Worm (Caenorhabditis elegans) whole organism, L3 larva: Measurements from ENCODE around the gene C05C10.5.

Experiments used
- R02D3.7 ChIP-seq: fragments of 150-350 bp; optimal IDR thresholded peaks from 2 replicates; lab custom pipeline; 2014; ENCODE audit warnings: missing biosample characterization, missing genetic modification characterization
- ZK546.5 ChIP-seq: sonication (generic microtip); optimal IDR thresholded peaks from 2 replicates; lab custom pipeline; 2017; ENCODE audit warnings: missing biosample characterization, missing genetic modification characterization
- aly-2 ChIP-seq: fragments of 150-350 bp; optimal IDR thresholded peaks from 2 replicates; lab custom pipeline; 2014; ENCODE audit warnings: missing biosample characterization, missing genetic modification characterization
- ama-1 ChIP-seq: fragments of 150-350 bp; optimal IDR thresholded peaks from 2 replicates; lab custom pipeline; 2018
- ceh-28 ChIP-seq: fragments of 150-350 bp; optimal IDR thresholded peaks from 2 replicates; lab custom pipeline; 2014; ENCODE audit warnings: missing biosample characterization, missing genetic modification reagents, missing genetic modification characterization
- ceh-82 ChIP-seq: fragments of 150-350 bp; optimal IDR thresholded peaks from 2 replicates; lab custom pipeline; 2014; ENCODE audit warnings: missing biosample characterization, missing genetic modification characterization
- ceh-9 ChIP-seq: sonication (generic microtip); optimal IDR thresholded peaks from 2 replicates; lab custom pipeline; 2018; ENCODE audit warnings: missing biosample characterization, missing genetic modification characterization
- egl-27 ChIP-seq: sonication (generic microtip); optimal IDR thresholded peaks from 4 replicates; lab custom pipeline; 2017; ENCODE audit warnings: missing biosample characterization, missing genetic modification reagents, missing genetic modification characterization
- egl-5 ChIP-seq: fragments of 150-350 bp; optimal IDR thresholded peaks from 2 replicates; lab custom pipeline; 2017; ENCODE audit warnings: missing biosample characterization, missing genetic modification reagents, missing genetic modification characterization, inconsistent platforms
- elt-1 ChIP-seq: fragments of 150-350 bp; optimal IDR thresholded peaks from 2 replicates; lab custom pipeline; 2014; ENCODE audit warnings: missing biosample characterization, missing genetic modification characterization
- elt-2 ChIP-seq: sonication (generic microtip); optimal IDR thresholded peaks from 2 replicates; lab custom pipeline; 2016; ENCODE audit warnings: missing genetic modification reagents, mild to moderate bottlenecking, missing genetic modification characterization, missing compliant biosample characterization
- elt-3 ChIP-seq, 3 experiments: fragments of 150-350 bp in 1 of 3; sonication (generic microtip) in 2 of 3; optimal IDR thresholded peaks; 2 replicates in 2 of 3; 4 replicates in 1 of 3; lab custom pipeline; 2014 to 2017; ENCODE audit warnings: missing biosample characterization in 3 of 3, missing genetic modification characterization in 3 of 3
- eor-1 ChIP-seq, 2 experiments: fragments of 150-350 bp; optimal IDR thresholded peaks; 2 replicates each; lab custom pipeline; 2014 to 2018; ENCODE audit warnings: missing biosample characterization in 2 of 2, missing genetic modification characterization in 2 of 2
- fkh-10 ChIP-seq: sonication (generic microtip); optimal IDR thresholded peaks from 2 replicates; lab custom pipeline; 2017; ENCODE audit warnings: missing biosample characterization, missing genetic modification reagents, missing genetic modification characterization
- fkh-2 ChIP-seq: fragments of 150-350 bp; optimal IDR thresholded peaks from 2 replicates; lab custom pipeline; 2014; ENCODE audit warnings: missing biosample characterization, missing genetic modification reagents, missing genetic modification characterization
- fos-1 ChIP-seq: fragments of 150-350 bp; optimal IDR thresholded peaks from 2 replicates; lab custom pipeline; 2014; ENCODE audit warnings: missing biosample characterization, missing genetic modification characterization
- hmg-11 ChIP-seq: sonication (generic microtip); optimal IDR thresholded peaks from 2 replicates; lab custom pipeline; 2016; ENCODE audit warnings: missing genetic modification characterization, missing compliant biosample characterization
- jun-1 ChIP-seq: fragments of 150-350 bp; optimal IDR thresholded peaks from 2 replicates; lab custom pipeline; 2014; ENCODE audit warnings: missing biosample characterization, missing genetic modification reagents, missing genetic modification characterization
- lin-15B ChIP-seq: fragments of 150-350 bp; optimal IDR thresholded peaks from 2 replicates; lab custom pipeline; 2014; ENCODE audit warnings: missing biosample characterization, missing genetic modification characterization
- lin-39 ChIP-seq: fragments of 150-350 bp; optimal IDR thresholded peaks from 2 replicates; lab custom pipeline; 2018; ENCODE audit warnings: missing biosample characterization, missing genetic modification reagents, missing genetic modification characterization
- lsy-12 ChIP-seq: sonication (generic microtip); optimal IDR thresholded peaks from 2 replicates; lab custom pipeline; 2016; ENCODE audit warnings: mild to moderate bottlenecking, missing genetic modification characterization, missing compliant biosample characterization
- mdl-1 ChIP-seq: fragments of 150-350 bp; optimal IDR thresholded peaks from 2 replicates; lab custom pipeline; 2014; ENCODE audit warnings: missing biosample characterization, missing genetic modification characterization
- mml-1 ChIP-seq: fragments of 150-350 bp; sonication (generic microtip); optimal IDR thresholded peaks from 3 replicates; lab custom pipeline; 2014; ENCODE audit warnings: missing biosample characterization, missing genetic modification characterization
- nfya-1 ChIP-seq: sonication (generic microtip); optimal IDR thresholded peaks from 2 replicates; lab custom pipeline; 2017; ENCODE audit warnings: missing genetic modification characterization, mild to moderate bottlenecking, missing compliant biosample characterization, antibody characterized with exemption, moderate library complexity; ENCODE audit not compliant: insufficient read depth
- nhr-11 ChIP-seq: fragments of 150-350 bp; optimal IDR thresholded peaks from 2 replicates; lab custom pipeline; 2014; ENCODE audit warnings: missing biosample characterization, missing genetic modification characterization
- nhr-12 ChIP-seq: fragments of 150-350 bp; optimal IDR thresholded peaks from 2 replicates; lab custom pipeline; 2014; ENCODE audit warnings: missing biosample characterization, missing genetic modification characterization
- nhr-23 ChIP-seq: fragments of 150-350 bp; optimal IDR thresholded peaks from 2 replicates; lab custom pipeline; 2014; ENCODE audit warnings: missing biosample characterization, missing genetic modification reagents, missing genetic modification characterization
- nhr-25 ChIP-seq: sonication (generic microtip); optimal IDR thresholded peaks from 2 replicates; lab custom pipeline; 2017; ENCODE audit warnings: missing biosample characterization, missing genetic modification characterization
- nhr-28 ChIP-seq: fragments of 150-350 bp; optimal IDR thresholded peaks from 2 replicates; lab custom pipeline; 2014; ENCODE audit warnings: missing biosample characterization, missing genetic modification characterization
- nhr-43 ChIP-seq: sonication (generic microtip); optimal IDR thresholded peaks from 2 replicates; lab custom pipeline; 2016; ENCODE audit warnings: mild to moderate bottlenecking, missing genetic modification characterization, missing compliant biosample characterization; ENCODE audit not compliant: poor library complexity, severe bottlenecking
- nhr-67 ChIP-seq: fragments of 150-350 bp; optimal IDR thresholded peaks from 2 replicates; lab custom pipeline; 2014; ENCODE audit warnings: missing biosample characterization, missing genetic modification characterization
- nhr-76 ChIP-seq: fragments of 150-350 bp; sonication (generic microtip); optimal IDR thresholded peaks from 5 replicates; lab custom pipeline; 2014; ENCODE audit warnings: missing biosample characterization, missing genetic modification characterization
- nhr-77 ChIP-seq: fragments of 150-350 bp; optimal IDR thresholded peaks from 2 replicates; lab custom pipeline; 2014; ENCODE audit warnings: missing biosample characterization, missing genetic modification characterization
- pha-4 ChIP-seq: fragments of 150-350 bp; optimal IDR thresholded peaks from 2 replicates; lab custom pipeline; 2014; ENCODE audit warnings: missing biosample characterization, missing genetic modification reagents, missing genetic modification characterization
- pqm-1 ChIP-seq: fragments of 150-350 bp; optimal IDR thresholded peaks from 2 replicates; lab custom pipeline; 2017; ENCODE audit warnings: missing biosample characterization, missing genetic modification characterization, inconsistent platforms
- sea-2 ChIP-seq: fragments of 150-350 bp; sonication (generic microtip); optimal IDR thresholded peaks from 4 replicates; lab custom pipeline; 2014; ENCODE audit warnings: missing biosample characterization, missing genetic modification reagents, missing genetic modification characterization
- snpc-4 ChIP-seq: fragments of 150-350 bp; optimal IDR thresholded peaks from 2 replicates; lab custom pipeline; 2014; ENCODE audit warnings: missing biosample characterization, missing genetic modification characterization
- tbx-2 ChIP-seq: sonication (generic microtip); optimal IDR thresholded peaks from 2 replicates; lab custom pipeline; 2016; ENCODE audit warnings: mild to moderate bottlenecking, missing genetic modification characterization, missing compliant biosample characterization
- unc-39 ChIP-seq: sonication (generic microtip); optimal IDR thresholded peaks from 4 replicates; lab custom pipeline; 2017; ENCODE audit warnings: missing biosample characterization, missing genetic modification characterization
- unc-62 ChIP-seq: fragments of 150-350 bp; sonication (generic microtip); optimal IDR thresholded peaks from 4 replicates; lab custom pipeline; 2014; ENCODE audit warnings: missing biosample characterization, missing genetic modification reagents, missing genetic modification characterization
- zag-1 ChIP-seq: fragments of 150-350 bp; optimal IDR thresholded peaks from 2 replicates; lab custom pipeline; 2014; ENCODE audit warnings: missing biosample characterization, missing genetic modification characterization
- ztf-11 ChIP-seq: fragments of 150-350 bp; optimal IDR thresholded peaks from 2 replicates; lab custom pipeline; 2014; ENCODE audit warnings: missing biosample characterization, missing genetic modification characterization
- ztf-4 ChIP-seq: fragments of 150-350 bp; optimal IDR thresholded peaks from 2 replicates; lab custom pipeline; 2014; ENCODE audit warnings: missing biosample characterization, missing genetic modification characterization

The C05C10.5 gene

ce11 chrII:9960127-9960526 is 21.3 kb downstream of the C05C10.5 start:
- TF ChIP-seq nfya-1, result peak; percentile 38
- no peak for TF ChIP-seq nhr-12 (tag; lab: Kevin White, UChicago)

- TF ChIP-seq egl-5 (no peak), elt-2 (peak; percentile 31), ztf-4 (no peak), ZK546.5 (tag; lab: Kevin White, UChicago) (no peak), nhr-25 (tag; lab: Kevin White, UChicago) (no peak), fos-1 (tag; lab: Kevin White, UChicago) (no peak), ceh-28 (tag; lab: Kevin White, UChicago) (no peak)
Observed at ce11 chrII:9963808-9964207, 25.0 kb downstream of the C05C10.5 start.

- TF ChIP-seq hmg-11 (tag; lab: Kevin White, UChicago) (no peak), pqm-1 (tag; lab: Kevin White, UChicago) (peak; percentile 56), tbx-2 (tag; lab: Kevin White, UChicago) (peak; percentile 86)
- TF ChIP-seq, all 47 proteins: peak for 2
Observed at ce11 chrII:9965325-9965724, 26.5 kb downstream of the C05C10.5 start.

ce11 chrII:9966954-9967353 is 28.1 kb downstream of the C05C10.5 start, which contains the start of gene dtmk-1:
Gene dtmk-1, minus strand, starts transcription at chrII:9967099.
- TF ChIP-seq nhr-23 (tag; lab: Kevin White, UChicago), result peak; percentile 25
- no peak for TF ChIP-seq elt-2
- peak; percentile 62 for TF ChIP-seq elt-1 (tag; lab: Kevin White, UChicago)

ce11 chrII:9967999-9968706 is 29.3 kb downstream of the C05C10.5 start, which contains the start of the genes R53.4 and psf-1:
Gene R53.4, minus strand, starts transcription at chrII:9968049.
Gene psf-1, plus strand, starts transcription at chrII:9968673.
- TF ChIP-seq lsy-12 (tag; lab: Kevin White, UChicago) (no peak), elt-3 (tag; optimal IDR thresholded peaks at IDR 0.05; lab: Kevin White, UChicago) (no peak), nfya-1 (peak; percentile 86), ceh-82 (no peak), ztf-11 (tag; lab: Kevin White, UChicago) (no peak), nhr-11 (no peak), ZK546.5 (tag; lab: Kevin White, UChicago) (no peak), fos-1 (tag; lab: Kevin White, UChicago) (no peak), nhr-23 (tag; lab: Kevin White, UChicago) (peak; percentile 84), pha-4 (peak; percentile 85), mml-1 (tag; lab: Kevin White, UChicago) (no peak), nhr-77 (tag; lab: Kevin White, UChicago) (no peak), fkh-2 (no peak), elt-2 (peak; percentile 30), snpc-4 (tag; lab: Kevin White, UChicago) (peak; percentile 7), aly-2 (tag; lab: Kevin White, UChicago) (no peak), ceh-9 (tag; lab: Kevin White, UChicago) (no peak), lin-15B (peak; percentile 90), lin-39 (tag; lab: Kevin White, UChicago) (peak; percentile 56), unc-62 (no peak), zag-1 (tag; lab: Kevin White, UChicago) (no peak), egl-27 (tag; lab: Kevin White, UChicago) (no peak), R02D3.7 (peak; percentile 2), nhr-43 (tag; lab: Kevin White, UChicago) (peak; percentile 56), ztf-4 (no peak), egl-5 (no peak), nhr-12 (tag; lab: Kevin White, UChicago) (no peak), nhr-76 (tag; lab: Kevin White, UChicago) (no peak), nhr-28 (tag; lab: Kevin White, UChicago) (no peak), mdl-1 (tag; lab: Kevin White, UChicago) (no peak), ama-1 (lab: Kevin White, UChicago) (no peak), hmg-11 (tag; lab: Kevin White, UChicago) (peak; percentile 57), tbx-2 (tag; lab: Kevin White, UChicago) (no peak), unc-39 (no peak), ceh-28 (tag; lab: Kevin White, UChicago) (no peak), fkh-10 (GFP tag; lab: Kevin White, UChicago) (no peak), nhr-67 (no peak), eor-1 (tag; optimal IDR thresholded peaks at IDR 0.05; lab: Kevin White, UChicago) (no peak), sea-2 (GFP tag; lab: Kevin White, UChicago) (no peak), nhr-25 (tag; lab: Kevin White, UChicago) (peak; percentile 49), jun-1 (tag; lab: Kevin White, UChicago) (peak; percentile 26)
